Fruit fly (Drosophila melanogaster): ENCODE data around the gene E2f1.

dm6 chr3R:21656492-21657484, 3.9 kb downstream of the E2f1 start:
- TF ChIP-seq CTCF (optimal IDR thresholded peaks at IDR 0.05), result no peak
- no peak for TF ChIP-seq CG8478 (optimal IDR thresholded peaks at IDR 0.05)

Data from S2 (cell line).